Fruit fly (Drosophila melanogaster): ENCODE data around the gene emei.

emei gene

DNA sequence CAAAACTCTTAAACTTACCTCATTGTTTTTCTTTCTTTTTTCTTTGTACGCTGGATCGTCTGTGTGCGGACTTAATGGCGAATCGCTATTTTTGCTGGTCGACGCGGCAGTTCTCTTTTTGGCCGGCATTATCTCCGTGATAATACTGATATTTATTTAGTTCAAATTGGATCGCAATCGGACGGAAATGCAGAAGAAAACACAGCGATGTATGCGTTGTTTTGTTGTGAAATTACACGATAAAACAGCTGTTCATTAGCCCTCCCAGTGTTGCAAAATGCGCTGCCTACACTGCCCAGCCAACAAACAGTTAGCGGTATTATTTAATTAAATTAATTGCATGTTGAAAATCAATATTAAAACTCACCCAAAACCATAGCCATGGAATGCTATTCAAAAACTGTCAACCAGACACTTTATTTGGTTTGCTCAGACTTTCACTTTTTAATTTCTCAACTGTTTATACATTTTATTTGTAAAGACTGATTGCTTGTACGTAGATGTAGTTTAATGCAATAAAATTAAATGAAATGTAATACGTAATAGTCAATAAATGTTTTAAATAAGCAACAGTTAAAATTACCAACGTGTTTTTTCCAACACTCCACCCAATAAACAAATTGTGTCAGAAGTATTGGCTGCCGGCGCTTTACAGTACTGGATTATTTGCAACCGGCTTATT lies 11.4 kb upstream of the emei start, which contains the start of the genes Irbp18 and APP-BP1 (continued):
- TF ChIP-seq CG1529 (GFP tag; optimal IDR thresholded peaks at IDR 0.05) (peak; percentile 86), Mes4 (GFP tag; optimal IDR thresholded peaks at IDR 0.05) (peak; percentile 90), CG12104 (GFP tag; optimal IDR thresholded peaks at IDR 0.05) (peak; percentile 95), chif (GFP tag; optimal IDR thresholded peaks at IDR 0.05) (peak; percentile 84 to 95), CG17328 (GFP tag; IDR thresholded peaks at IDR 0.05) (peak; percentile 81), ATbp (GFP tag; optimal IDR thresholded peaks at IDR 0.05) (peak; percentile 83), CG6272 (GFP tag; IDR thresholded peaks at IDR 0.05) (peak; percentile 92), tio (GFP tag; optimal IDR thresholded peaks at IDR 0.05) (peak; percentile 98), oc (tag; optimal IDR thresholded peaks at IDR 0.05) (peak; percentile 76), CG16815 (GFP tag; optimal IDR thresholded peaks at IDR 0.05) (peak; percentile 93), Drgx (GFP tag; IDR thresholded peaks at IDR 0.05) (peak; percentile 91), Awh (GFP tag; IDR thresholded peaks at IDR 0.05) (peak; percentile 73; the same call in 1 of the 2 replicates), CG3281 (GFP tag; optimal IDR thresholded peaks at IDR 0.05) (peak; percentile 95), Ssrp (tag; optimal IDR thresholded peaks at IDR 0.05) (peak; percentile 90), p53 (GFP tag; optimal IDR thresholded peaks at IDR 0.05) (peak; percentile 87), tap (tag; optimal IDR thresholded peaks at IDR 0.05) (peak; percentile 84), zfh2 (GFP tag; optimal IDR thresholded peaks at IDR 0.05) (peak; percentile 96), CG10565 (GFP tag; optimal IDR thresholded peaks at IDR 0.05) (peak; percentile 89), tx (GFP tag; optimal IDR thresholded peaks at IDR 0.05) (peak; percentile 92), BEAF-32 (GFP tag; optimal IDR thresholded peaks at IDR 0.05) (peak; percentile 46), lov (optimal IDR thresholded peaks at IDR 0.05) (no peak), lov (GFP tag; IDR thresholded peaks at IDR 0.05) (peak; percentile 49; the same call in 1 of the 3 replicates), Ravus (GFP tag; IDR thresholded peaks at IDR 0.05) (peak; percentile 76), wek (GFP tag; optimal IDR thresholded peaks at IDR 0.05) (peak; percentile 70), Meics (GFP tag; optimal IDR thresholded peaks at IDR 0.05) (peak; percentile 94), CG12155 (GFP tag; optimal IDR thresholded peaks at IDR 0.05) (peak; percentile 92), CG11504 (tag; optimal IDR thresholded peaks at IDR 0.05) (peak; percentile 92), NK7.1 (GFP tag; optimal IDR thresholded peaks at IDR 0.05) (peak; percentile 87), CG7963 (GFP tag; IDR thresholded peaks at IDR 0.05; ENCODE audit: partially characterized antibody) (no peak), CoRest (tag; optimal IDR thresholded peaks at IDR 0.05) (peak; percentile 95), CG17186 (GFP tag; optimal IDR thresholded peaks at IDR 0.05) (peak; percentile 87), CG2116 (GFP tag; optimal IDR thresholded peaks at IDR 0.05) (peak; percentile 88), maf-S (GFP tag; optimal IDR thresholded peaks at IDR 0.05) (peak; percentile 94), CG1602 (GFP tag; optimal IDR thresholded peaks at IDR 0.05) (peak; percentile 94), CG6654 (GFP tag; optimal IDR thresholded peaks at IDR 0.05) (peak; percentile 76), CG5245 (GFP tag; optimal IDR thresholded peaks at IDR 0.05) (peak; percentile 87), CHES-1-like (GFP tag; optimal IDR thresholded peaks at IDR 0.05) (peak; percentile 89), CkIIα-i1 (GFP tag; IDR thresholded peaks at IDR 0.05) (0 out of 2 replicates have a peak, but pooled peaks have one; percentile 31), bab2 (GFP tag; optimal IDR thresholded peaks at IDR 0.05) (peak; percentile 93), cwo (GFP tag; optimal IDR thresholded peaks at IDR 0.05) (peak; percentile 90), Xrp1 (GFP tag; IDR thresholded peaks at IDR 0.05) (peak; percentile 93), CG7987 (GFP tag; optimal IDR thresholded peaks at IDR 0.05) (peak; percentile 85), unc-4 (GFP tag; IDR thresholded peaks at IDR 0.05; ENCODE audit: partially characterized antibody) (peak; percentile 32; the same call in 1 of the 2 replicates), HHEX (GFP tag; optimal IDR thresholded peaks at IDR 0.05) (peak; percentile 93), crc (GFP tag; optimal IDR thresholded peaks at IDR 0.05) (peak; percentile 91), ap (GFP tag; IDR thresholded peaks at IDR 0.05) (peak; percentile 67), CG9797 (GFP tag; optimal IDR thresholded peaks at IDR 0.05) (peak; percentile 25), CG10654 (GFP tag; optimal IDR thresholded peaks at IDR 0.05) (peak; percentile 93), CG13624 (GFP tag; optimal IDR thresholded peaks at IDR 0.05) (peak; percentile 95)
